Fruit fly (Drosophila melanogaster) whole organism, embryonic: Measurements from ENCODE around the gene rho-5.

Experiments
- ATbp ChIP-seq: fragments of 200-800 bp; sonication (Bioruptor generic); optimal IDR thresholded peaks from 2 replicates; lab custom pipeline; 2017; ENCODE audit warnings: missing biosample characterization, mild to moderate bottlenecking, missing genetic modification characterization, missing genetic modification reagents
- CG10267 ChIP-seq: fragments of 200-800 bp; sonication (Bioruptor generic); optimal IDR thresholded peaks from 2 replicates; lab custom pipeline; 2018; ENCODE audit warnings: missing biosample characterization, mild to moderate bottlenecking, missing genetic modification characterization, moderate library complexity
- CG17361 ChIP-seq: fragments of 200-800 bp; sonication (Bioruptor generic); IDR thresholded peaks from 3 replicates; pipeline ENCODE4 v1.3.6; 2022; ENCODE audit warnings: missing biosample characterization, missing genetic modification characterization
- CG7271 ChIP-seq: fragments of 200-800 bp; sonication (Bioruptor generic); optimal IDR thresholded peaks from 2 replicates; lab custom pipeline; 2018; ENCODE audit warnings: missing biosample characterization, mild to moderate bottlenecking, missing genetic modification characterization, moderate library complexity
- CHES-1-like ChIP-seq: fragments of 200-800 bp; sonication (Bioruptor generic); optimal IDR thresholded peaks from 2 replicates; lab custom pipeline; 2016; ENCODE audit warnings: missing biosample characterization, missing genetic modification characterization
- D19B ChIP-seq: fragments of 200-800 bp; sonication (Bioruptor generic); optimal IDR thresholded peaks from 2 replicates; lab custom pipeline; 2017; ENCODE audit warnings: missing biosample characterization, mild to moderate bottlenecking, missing genetic modification characterization
- HmgZ ChIP-seq: fragments of 200-800 bp; sonication (Bioruptor generic); optimal IDR thresholded peaks from 2 replicates; lab custom pipeline; 2018; ENCODE audit warnings: missing biosample characterization, mild to moderate bottlenecking, missing genetic modification characterization
- Mad ChIP-seq: fragments of 200-800 bp; sonication (Bioruptor generic); optimal IDR thresholded peaks from 2 replicates; lab custom pipeline; 2016; ENCODE audit warnings: missing biosample characterization, missing genetic modification characterization
- Med ChIP-seq: fragments of 200-800 bp; sonication (Bioruptor generic); peaks from one replicate; lab custom pipeline; 2016; ENCODE audit warnings: missing biosample characterization, missing genetic modification characterization, mild to moderate bottlenecking, inconsistent platforms, moderate library complexity
- Pdp1 ChIP-seq, 2 experiments: fragments of 200-800 bp; sonication (Bioruptor generic); optimal IDR thresholded peaks; 3 replicates each; lab custom pipeline; 2016; ENCODE audit warnings: missing biosample characterization in 2 of 2, missing genetic modification characterization in 2 of 2, mild to moderate bottlenecking in 1 of 2, moderate library complexity in 1 of 2
- crol ChIP-seq: fragments of 200-800 bp; sonication (Bioruptor generic); IDR thresholded peaks from 2 replicates; pipeline ENCODE4 v1.3.6; 2022; ENCODE audit warnings: missing biosample characterization, missing genetic modification characterization
- dysf ChIP-seq: fragments of 200-800 bp; sonication (Bioruptor generic); IDR thresholded peaks from 3 replicates; pipeline ENCODE4 v1.3.6; 2022; ENCODE audit warnings: missing biosample characterization, missing genetic modification characterization
- eve ChIP-seq, 2 experiments: fragments of >200 bp; optimal IDR thresholded peaks; 2 replicates each; lab custom pipeline; 2017; ENCODE audit warnings: missing biosample characterization in 2 of 2, missing genetic modification characterization in 2 of 2
- exex ChIP-seq: fragments of 200-800 bp; sonication (Bioruptor generic); optimal IDR thresholded peaks from 4 replicates; lab custom pipeline; 2018; ENCODE audit warnings: missing biosample characterization, mild to moderate bottlenecking, missing genetic modification characterization, moderate library complexity
- fru ChIP-seq: fragments of >200 bp; optimal IDR thresholded peaks from 2 replicates; lab custom pipeline; 2017
- h ChIP-seq: fragments of >200 bp; optimal IDR thresholded peaks from 2 replicates; lab custom pipeline; 2017
- tin ChIP-seq: fragments of 200-800 bp; sonication (Bioruptor generic); optimal IDR thresholded peaks from 3 replicates; lab custom pipeline; 2016; ENCODE audit warnings: missing biosample characterization, missing genetic modification characterization
- zfh1 ChIP-seq: fragments of 200-800 bp; sonication (Bioruptor generic); IDR thresholded peaks from 3 replicates; pipeline ENCODE4 v1.3.6; 2022; ENCODE audit warnings: missing biosample characterization, missing genetic modification characterization

rho-5 gene

dm6 chr2L:10320174-10320775, 53.4 kb downstream of the rho-5 start:
- no peak for TF ChIP-seq CG17361 (GFP tag; lab: Robert Waterston, UW)
- TF ChIP-seq HmgZ (tag; lab: Kevin White, UChicago): no peak
- TF ChIP-seq eve (GFP tag; optimal IDR thresholded peaks at IDR 0.05; lab: Kevin White, UChicago): peak in 1 of 2 experiments; percentile 28
- TF ChIP-seq CG7271 (tag; lab: Kevin White, UChicago): no peak
- TF ChIP-seq exex (tag; lab: Kevin White, UChicago): peak; percentile 77
- TF ChIP-seq CG10267 (tag; lab: Kevin White, UChicago): no peak
- TF ChIP-seq Med (GFP tag; lab: Kevin White, UChicago): peak; percentile 10
- no peak for TF ChIP-seq Mad (GFP tag; lab: Kevin White, UChicago)
- no peak for TF ChIP-seq fru (lab: Kevin White, UChicago)
- TF ChIP-seq zfh1: no peak
- TF ChIP-seq tin: no peak
- peak in 1 of 2 experiments; percentile 75 for TF ChIP-seq Pdp1 (GFP tag; optimal IDR thresholded peaks at IDR 0.05; lab: Kevin White, UChicago)
- TF ChIP-seq ATbp: no peak
- TF ChIP-seq CHES-1-like (GFP tag; lab: Kevin White, UChicago): no peak
- no peak for TF ChIP-seq dysf (GFP tag; lab: Robert Waterston, UW)
- no peak for TF ChIP-seq h (lab: Kevin White, UChicago)
- no peak for TF ChIP-seq crol (GFP tag; lab: Robert Waterston, UW)
- peak; percentile 66 for TF ChIP-seq D19B (GFP tag; lab: Kevin White, UChicago)
